Fruit fly (Drosophila melanogaster): ENCODE results near the gene primo-2.

primo-2 gene

dm6 chr3R:13716827-13717226 lies 5.2 kb upstream of the primo-2 start (continued):
- TF ChIP-seq vvl (GFP tag; IDR thresholded peaks at IDR 0.05) = peak; percentile 68
- TF ChIP-seq ssp (GFP tag; IDR thresholded peaks at IDR 0.05) = no peak
- TF ChIP-seq knrl (GFP tag; IDR thresholded peaks at IDR 0.05; ENCODE audit: partially characterized antibody) = no peak
- TF ChIP-seq CG13894 (tag; optimal IDR thresholded peaks at IDR 0.05) = no peak
- no peak for TF ChIP-seq sqz (GFP tag; optimal IDR thresholded peaks at IDR 0.05)
- no peak for TF ChIP-seq luna (GFP tag; optimal IDR thresholded peaks at IDR 0.05)
- TF ChIP-seq BtbVII (GFP tag; optimal IDR thresholded peaks at IDR 0.05) = no peak
- 0 out of 2 replicates have a peak, but pooled peaks have one; percentile 12 for TF ChIP-seq dimm (GFP tag; IDR thresholded peaks at IDR 0.05)
- TF ChIP-seq Pdp1 (GFP tag; optimal IDR thresholded peaks at IDR 0.05) = peak; percentile 12 to 64
- TF ChIP-seq CG15011 (GFP tag; optimal IDR thresholded peaks at IDR 0.05) = no peak
- no peak for TF ChIP-seq twi (tag; optimal IDR thresholded peaks at IDR 0.05)
- TF ChIP-seq pum (GFP tag; optimal IDR thresholded peaks at IDR 0.05) = peak; percentile 17
- TF ChIP-seq shn (GFP tag; optimal IDR thresholded peaks at IDR 0.05) = no peak
- no peak for TF ChIP-seq CG3163 (GFP tag; optimal IDR thresholded peaks at IDR 0.05)
- no peak for TF ChIP-seq CG3407 (GFP tag; optimal IDR thresholded peaks at IDR 0.05)
- no peak for TF ChIP-seq NC2β (GFP tag; optimal IDR thresholded peaks at IDR 0.05)
- TF ChIP-seq CG31224 (GFP tag; IDR thresholded peaks at IDR 0.05) = no peak
- peak; percentile 46; the same call in 2 of the 3 replicates for TF ChIP-seq row (GFP tag; IDR thresholded peaks at IDR 0.05)
- no peak for TF ChIP-seq CG9609 (GFP tag; optimal IDR thresholded peaks at IDR 0.05)
- no peak for TF ChIP-seq CoRest (tag; optimal IDR thresholded peaks at IDR 0.05)
- TF ChIP-seq CG10274 (GFP tag; optimal IDR thresholded peaks at IDR 0.05) = no peak
- 0 out of 2 replicates have a peak, but pooled peaks have one; percentile 29 for TF ChIP-seq CG7372 (GFP tag; IDR thresholded peaks at IDR 0.05)
- peak in 1 of 2 experiments; percentile 14 for TF ChIP-seq Hr78 (GFP tag; optimal IDR thresholded peaks at IDR 0.05)
- no peak for TF ChIP-seq Dip3 (GFP tag; optimal IDR thresholded peaks at IDR 0.05)
- TF ChIP-seq MTF-1 (GFP tag; optimal IDR thresholded peaks at IDR 0.05; ENCODE audit: borderline replicate concordance) = no peak
- TF ChIP-seq z (GFP tag; IDR thresholded peaks at IDR 0.05) = no peak
- TF ChIP-seq Xrp1 (GFP tag; IDR thresholded peaks at IDR 0.05) = peak; percentile 57; the same call in 1 of the 2 replicates
- TF ChIP-seq CG17328 (GFP tag; IDR thresholded peaks at IDR 0.05) = peak; percentile 60
- no peak for TF ChIP-seq Kr (GFP tag; optimal IDR thresholded peaks at IDR 0.05)
- TF ChIP-seq chinmo (GFP tag; IDR thresholded peaks at IDR 0.05; ENCODE audit: partially characterized antibody) = no peak
- peak; percentile 29; the same call in 1 of the 2 replicates for TF ChIP-seq slbo (GFP tag; IDR thresholded peaks at IDR 0.05)
- no peak for TF ChIP-seq CG10565 (GFP tag; optimal IDR thresholded peaks at IDR 0.05)
- no peak for TF ChIP-seq sr (GFP tag; IDR thresholded peaks at IDR 0.05)
- no peak for TF ChIP-seq wor (GFP tag; IDR thresholded peaks at IDR 0.05)
- TF ChIP-seq inv (GFP tag; IDR thresholded peaks at IDR 0.05; ENCODE audit: partially characterized antibody) = no peak
- peak; percentile 15; the same call in 1 of the 4 replicates for TF ChIP-seq Gug (GFP tag; IDR thresholded peaks at IDR 0.05)
- TF ChIP-seq ap (GFP tag; IDR thresholded peaks at IDR 0.05) = peak; percentile 17; the same call in 1 of the 2 replicates
- TF ChIP-seq CG15479 (GFP tag; optimal IDR thresholded peaks at IDR 0.05) = no peak
- no peak for TF ChIP-seq Camta (GFP tag; optimal IDR thresholded peaks at IDR 0.05)
- TF ChIP-seq CG5245 (GFP tag; optimal IDR thresholded peaks at IDR 0.05) = no peak
- TF ChIP-seq CG5180 (GFP tag; optimal IDR thresholded peaks at IDR 0.05) = no peak
- TF ChIP-seq CG12155 (GFP tag; optimal IDR thresholded peaks at IDR 0.05) = no peak
- TF ChIP-seq ind (GFP tag; optimal IDR thresholded peaks at IDR 0.05) = peak; percentile 9
- TF ChIP-seq emc (GFP tag; optimal IDR thresholded peaks at IDR 0.05) = no peak
- TF ChIP-seq sisA (GFP tag; IDR thresholded peaks at IDR 0.05) = peak; percentile 62
- TF ChIP-seq ara (GFP tag; IDR thresholded peaks at IDR 0.05) = no peak
- no peak for TF ChIP-seq dan (GFP tag; IDR thresholded peaks at IDR 0.05)
- TF ChIP-seq ro (GFP tag; IDR thresholded peaks at IDR 0.05) = no peak
- peak; percentile 60 for TF ChIP-seq CG10366 (GFP tag; IDR thresholded peaks at IDR 0.05)
- no peak for TF ChIP-seq wek (GFP tag; optimal IDR thresholded peaks at IDR 0.05)
- no peak for TF ChIP-seq Chrac-16 (GFP tag; optimal IDR thresholded peaks at IDR 0.05)
- TF ChIP-seq grn (GFP tag; optimal IDR thresholded peaks at IDR 0.05) = no peak

All from whole organism, embryonic.